Worm (Caenorhabditis elegans) whole organism, young adult: ENCODE measurements around the gene srw-77.
A peak's percentile ranks its signal among the peaks of the same experiment; 100 is the strongest.

ENCODE experiments used
- B0019.2 ChIP-seq: fragments of 200-800 bp; sonication (Bioruptor generic); conservative IDR thresholded peaks from 2 replicates; pipeline ENCODE4 v1.3.6; 2022; ENCODE audit warnings: missing genetic modification reagents, missing genetic modification characterization, missing compliant biosample characterization
- B0035.1 ChIP-seq: sonication (generic microtip); optimal IDR thresholded peaks from 2 replicates; lab custom pipeline; 2016; ENCODE audit warnings: missing genetic modification characterization, mild to moderate bottlenecking, missing compliant biosample characterization, missing genotype, missing genetic modification reagents
- B0336.3 ChIP-seq: fragments of 200-800 bp; sonication (Bioruptor generic); IDR thresholded peaks from 2 replicates; pipeline ENCODE4 v1.3.6; 2022; ENCODE audit warnings: missing genetic modification characterization, missing compliant biosample characterization
- C06A6.2 ChIP-seq: fragments of 200-800 bp; sonication (Bioruptor generic); conservative IDR thresholded peaks from 2 replicates; pipeline ENCODE4 v1.3.6; 2022; ENCODE audit warnings: missing genetic modification characterization, missing compliant biosample characterization
- F23B12.7 ChIP-seq: sonication (generic microtip); optimal IDR thresholded peaks from 2 replicates; lab custom pipeline; 2017; ENCODE audit warnings: missing genetic modification characterization, mild to moderate bottlenecking, missing compliant biosample characterization, antibody characterized with exemption, moderate library complexity; ENCODE audit not compliant: insufficient read depth
- F33H1.4 ChIP-seq: fragments of 200-800 bp; sonication (Bioruptor generic); IDR thresholded peaks from 2 replicates; pipeline ENCODE4 v1.3.6; 2022; ENCODE audit warnings: missing genetic modification reagents, missing genetic modification characterization, missing compliant biosample characterization
- F37B4.10 ChIP-seq: fragments of 200-800 bp; sonication (Bioruptor generic); IDR thresholded peaks from 2 replicates; pipeline ENCODE4 v1.3.6; 2022; ENCODE audit warnings: missing genetic modification characterization, missing compliant biosample characterization
- F52B5.7 ChIP-seq: sonication (generic microtip); optimal IDR thresholded peaks from 2 replicates; lab custom pipeline; 2016; ENCODE audit warnings: mild to moderate bottlenecking, missing genetic modification characterization, missing compliant biosample characterization
- F57C9.4 ChIP-seq: sonication (generic microtip); optimal IDR thresholded peaks from 2 replicates; lab custom pipeline; 2017; ENCODE audit warnings: mild to moderate bottlenecking, missing genetic modification characterization, missing compliant biosample characterization
- T26A5.8 ChIP-seq: sonication (generic microtip); optimal IDR thresholded peaks from 2 replicates; lab custom pipeline; 2016; ENCODE audit warnings: missing genetic modification characterization, missing compliant biosample characterization
- Y53F4B.3 ChIP-seq: fragments of 200-800 bp; sonication (Bioruptor generic); IDR thresholded peaks from 2 replicates; pipeline ENCODE4 v1.3.6; 2022; ENCODE audit warnings: missing genetic modification reagents, missing genetic modification characterization, missing compliant biosample characterization
- Y56A3A.18 ChIP-seq: fragments of 200-800 bp; sonication (Bioruptor generic); IDR thresholded peaks from 2 replicates; pipeline ENCODE4 v1.3.6; 2022; ENCODE audit warnings: missing genetic modification reagents, missing genetic modification characterization, missing compliant biosample characterization
- atf-7 ChIP-seq: sonication (generic microtip); optimal IDR thresholded peaks from 2 replicates; lab custom pipeline; 2017; ENCODE audit warnings: mild to moderate bottlenecking, missing genetic modification characterization, missing compliant biosample characterization
- attf-5 ChIP-seq: fragments of 200-800 bp; sonication (Bioruptor generic); optimal IDR thresholded peaks from 2 replicates; lab custom pipeline; 2018; ENCODE audit warnings: mild to moderate bottlenecking, missing genetic modification characterization, missing compliant biosample characterization
- ccch-3 ChIP-seq: fragments of 200-800 bp; sonication (Bioruptor generic); optimal IDR thresholded peaks from 2 replicates; lab custom pipeline; 2018; ENCODE audit warnings: mild to moderate bottlenecking, missing genetic modification characterization, missing compliant biosample characterization
- cebp-2 ChIP-seq: fragments of 200-800 bp; sonication (Bioruptor generic); IDR thresholded peaks from 2 replicates; pipeline ENCODE4 v1.3.6; 2022; ENCODE audit warnings: missing genetic modification characterization, missing compliant biosample characterization
- ceh-27 ChIP-seq: fragments of 200-800 bp; sonication (Bioruptor generic); optimal IDR thresholded peaks from 2 replicates; lab custom pipeline; 2018; ENCODE audit warnings: mild to moderate bottlenecking, missing genetic modification characterization, moderate library complexity, missing compliant biosample characterization
- ceh-79 ChIP-seq: sonication (generic microtip); optimal IDR thresholded peaks from 2 replicates; lab custom pipeline; 2017; ENCODE audit warnings: mild to moderate bottlenecking, missing genetic modification characterization, missing compliant biosample characterization
- egl-18 ChIP-seq: fragments of 200-800 bp; sonication (Bioruptor generic); IDR thresholded peaks from 2 replicates; pipeline ENCODE4 v1.3.6; 2022; ENCODE audit warnings: missing genetic modification reagents, missing genetic modification characterization, missing compliant biosample characterization
- egrh-3 ChIP-seq: fragments of 200-800 bp; sonication (Bioruptor generic); IDR thresholded peaks from 2 replicates; pipeline ENCODE4 v1.3.6; 2022; ENCODE audit warnings: missing genetic modification reagents, missing genetic modification characterization, missing compliant biosample characterization
- ets-4 ChIP-seq: fragments of 200-800 bp; sonication (Bioruptor generic); optimal IDR thresholded peaks from 2 replicates; lab custom pipeline; 2018; ENCODE audit warnings: mild to moderate bottlenecking, missing genetic modification characterization, missing compliant biosample characterization
- fkh-3 ChIP-seq: sonication (generic microtip); optimal IDR thresholded peaks from 2 replicates; lab custom pipeline; 2016; ENCODE audit warnings: mild to moderate bottlenecking, missing genetic modification characterization, missing compliant biosample characterization
- gei-17 ChIP-seq: fragments of 200-800 bp; sonication (Bioruptor generic); optimal IDR thresholded peaks from 2 replicates; lab custom pipeline; 2018; ENCODE audit warnings: mild to moderate bottlenecking, missing genetic modification characterization, missing compliant biosample characterization
- hmg-1.2 ChIP-seq: fragments of 200-800 bp; sonication (Bioruptor generic); IDR thresholded peaks from 2 replicates; pipeline ENCODE4 v1.3.6; 2022; ENCODE audit warnings: missing genetic modification reagents, missing genetic modification characterization, missing compliant biosample characterization
- hsf-1 ChIP-seq: fragments of 200-800 bp; sonication (Bioruptor generic); IDR thresholded peaks from 2 replicates; pipeline ENCODE4 v1.3.6; 2022; ENCODE audit warnings: missing genetic modification reagents, missing genetic modification characterization, missing compliant biosample characterization
- lin-35 ChIP-seq, 3 experiments: fragments of 150-350 bp in 2 of 3; sonication (generic microtip) in 1 of 3; optimal IDR thresholded peaks; 2 replicates each; lab custom pipeline; 2014 to 2018; ENCODE audit warnings: missing biosample characterization in 3 of 3, missing genetic modification characterization in 3 of 3, missing genetic modification reagents in 3 of 3
- lin-40 ChIP-seq: sonication (generic microtip); optimal IDR thresholded peaks from 2 replicates; lab custom pipeline; 2016; ENCODE audit warnings: missing genetic modification characterization, mild to moderate bottlenecking, missing compliant biosample characterization, missing genotype, missing genetic modification reagents
- mcd-1 ChIP-seq: fragments of 200-800 bp; sonication (Bioruptor generic); IDR thresholded peaks from 2 replicates; pipeline ENCODE4 v1.3.6; 2022; ENCODE audit warnings: missing genetic modification reagents, missing genetic modification characterization, missing compliant biosample characterization
- mel-28 ChIP-seq: sonication (generic microtip); optimal IDR thresholded peaks from 2 replicates; lab custom pipeline; 2016; ENCODE audit warnings: borderline replicate concordance, mild to moderate bottlenecking, missing genetic modification characterization, missing compliant biosample characterization
- nfya-1 ChIP-seq: sonication (generic microtip); optimal IDR thresholded peaks from 2 replicates; lab custom pipeline; 2017; ENCODE audit warnings: antibody characterized with exemption, missing compliant biosample characterization, missing genetic modification characterization, borderline replicate concordance; ENCODE audit not compliant: insufficient read depth
- nfyb-1 ChIP-seq: fragments of 200-800 bp; sonication (Bioruptor generic); IDR thresholded peaks from 2 replicates; pipeline ENCODE4 v1.3.6; 2022; ENCODE audit warnings: missing genetic modification reagents, missing genetic modification characterization, missing compliant biosample characterization
- nhr-120 ChIP-seq: fragments of 200-800 bp; sonication (Bioruptor generic); IDR thresholded peaks from 2 replicates; pipeline ENCODE4 v1.3.6; 2022; ENCODE audit warnings: missing genetic modification characterization, missing compliant biosample characterization
- nhr-27 ChIP-seq: fragments of 200-800 bp; sonication (Bioruptor generic); optimal IDR thresholded peaks from 2 replicates; lab custom pipeline; 2018; ENCODE audit warnings: mild to moderate bottlenecking, missing genetic modification characterization, moderate library complexity, missing compliant biosample characterization
- pbrm-1 ChIP-seq: fragments of 200-800 bp; sonication (Bioruptor generic); IDR thresholded peaks from 2 replicates; pipeline ENCODE4 v1.3.6; 2022; ENCODE audit warnings: missing genetic modification reagents, missing genetic modification characterization, missing compliant biosample characterization
- pha-4 ChIP-seq: fragments of 150-350 bp; sonication (generic microtip); optimal IDR thresholded peaks from 2 replicates; lab custom pipeline; 2014; ENCODE audit warnings: missing biosample characterization, missing genetic modification reagents, missing genetic modification characterization
- sdz-38 ChIP-seq: sonication (generic microtip); optimal IDR thresholded peaks from 2 replicates; lab custom pipeline; 2016; ENCODE audit warnings: missing genotype, missing genetic modification characterization, missing compliant biosample characterization
- snpc-3.4 ChIP-seq: sonication (generic microtip); optimal IDR thresholded peaks from 2 replicates; lab custom pipeline; 2017; ENCODE audit warnings: missing genetic modification characterization, mild to moderate bottlenecking, missing compliant biosample characterization, antibody characterized with exemption, moderate library complexity, missing genotype, missing genetic modification reagents
- sptf-2 ChIP-seq: fragments of 200-800 bp; sonication (Bioruptor generic); optimal IDR thresholded peaks from 2 replicates; lab custom pipeline; 2018; ENCODE audit warnings: mild to moderate bottlenecking, missing genetic modification characterization, missing compliant biosample characterization
- tlf-1 ChIP-seq: fragments of 200-800 bp; sonication (Bioruptor generic); optimal IDR thresholded peaks from 2 replicates; lab custom pipeline; 2018; ENCODE audit warnings: mild to moderate bottlenecking, missing genetic modification characterization, missing compliant biosample characterization
- zfh-2 ChIP-seq: fragments of 200-800 bp; sonication (Bioruptor generic); conservative IDR thresholded peaks from 2 replicates; pipeline ENCODE4 v1.3.6; 2022; ENCODE audit warnings: missing genetic modification reagents, missing genetic modification characterization, missing compliant biosample characterization
- zim-3 ChIP-seq: sonication (generic microtip); optimal IDR thresholded peaks from 2 replicates; lab custom pipeline; 2017; ENCODE audit warnings: mild to moderate bottlenecking, missing genetic modification characterization, moderate library complexity, missing compliant biosample characterization
- ztf-18 ChIP-seq: sonication (generic microtip); optimal IDR thresholded peaks from 2 replicates; lab custom pipeline; 2016; ENCODE audit warnings: missing genotype, mild to moderate bottlenecking, missing genetic modification characterization, missing compliant biosample characterization
- ztf-22 ChIP-seq: fragments of 200-800 bp; sonication (Bioruptor generic); optimal IDR thresholded peaks from 2 replicates; lab custom pipeline; 2018; ENCODE audit warnings: mild to moderate bottlenecking, missing genetic modification characterization, moderate library complexity, missing compliant biosample characterization
- ztf-25 ChIP-seq: fragments of 200-800 bp; sonication (Bioruptor generic); IDR thresholded peaks from 2 replicates; pipeline ENCODE4 v1.3.6; 2022; ENCODE audit warnings: missing genetic modification reagents, missing genetic modification characterization, missing compliant biosample characterization
- ztf-6 ChIP-seq: fragments of 200-800 bp; sonication (Bioruptor generic); IDR thresholded peaks from 2 replicates; pipeline ENCODE4 v1.3.6; 2022; ENCODE audit warnings: missing genetic modification reagents, missing genetic modification characterization, missing compliant biosample characterization

Gene srw-77

DNA sequence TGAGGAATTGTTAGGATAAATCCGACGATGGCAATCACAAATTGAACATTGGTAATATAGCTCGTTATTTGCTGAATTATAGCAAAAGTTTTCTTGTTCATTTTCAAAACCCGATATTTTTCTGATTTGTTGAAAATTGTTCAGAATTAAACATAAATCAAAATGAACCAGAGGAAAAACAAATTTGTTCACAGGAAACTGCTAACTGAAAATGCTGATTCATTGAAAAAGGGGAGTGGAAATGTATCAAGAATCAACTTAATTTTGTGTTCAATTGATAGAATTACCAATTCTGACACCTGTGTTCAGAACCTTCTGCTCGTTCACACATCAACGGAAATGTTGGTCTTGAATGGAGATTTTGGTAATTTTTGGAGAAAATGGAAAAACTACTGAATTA lies at the start of gene srw-77:
Gene srw-77, minus strand, starts transcription at position 101 of the 400 bp plus-strand sequence.
- TF ChIP-seq cebp-2 (GFP tag; lab: Robert Waterston, UW) (no peak), ztf-6 (GFP tag; lab: Robert Waterston, UW) (no peak), atf-7 (tag; lab: Kevin White, UChicago) (no peak), pha-4 (tag; lab: Kevin White, UChicago) (no peak), zim-3 (no peak), hmg-1.2 (GFP tag; lab: Robert Waterston, UW) (no peak), mel-28 (tag; lab: Kevin White, UChicago) (no peak), nhr-27 (tag; lab: Kevin White, UChicago) (no peak), mcd-1 (GFP tag; lab: Robert Waterston, UW) (no peak), ztf-22 (GFP tag; lab: Kevin White, UChicago) (no peak), pbrm-1 (GFP tag; lab: Robert Waterston, UW) (no peak), F33H1.4 (GFP tag; lab: Robert Waterston, UW) (no peak), lin-40 (tag; lab: Kevin White, UChicago) (no peak), Y56A3A.18 (GFP tag; lab: Robert Waterston, UW) (no peak), B0336.3 (GFP tag; lab: Robert Waterston, UW) (no peak), ceh-27 (GFP tag; lab: Kevin White, UChicago) (no peak), F23B12.7 (tag; lab: Kevin White, UChicago) (no peak)

DNA sequence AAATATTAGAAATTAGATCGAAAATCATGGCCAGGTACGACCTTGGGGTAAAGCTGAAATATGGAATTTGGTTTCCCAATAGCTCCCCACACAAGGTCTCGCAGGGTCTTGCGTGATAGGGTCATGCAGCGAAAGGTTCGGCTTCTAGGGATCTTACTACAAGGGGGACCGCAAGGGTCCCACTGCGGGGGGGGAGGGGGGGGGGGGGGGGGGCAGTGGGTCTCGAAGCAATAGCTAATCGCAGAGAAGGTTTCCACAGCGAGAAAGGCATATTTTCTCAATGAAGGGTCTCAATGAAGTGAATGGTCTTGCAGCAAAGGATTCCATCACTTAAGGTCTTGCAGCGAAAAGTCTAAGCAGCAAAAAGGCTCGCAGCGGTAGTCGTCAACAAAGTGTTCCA lies 49.5 kb upstream of the srw-77 start:
- no peak for TF ChIP-seq ceh-79 (tag; lab: Kevin White, UChicago)
- peak; percentile 90; the same call in 1 of the 2 replicates for TF ChIP-seq egrh-3 (GFP tag; lab: Robert Waterston, UW)
- TF ChIP-seq ztf-6 (GFP tag; lab: Robert Waterston, UW), result no peak
- peak; percentile 92 for TF ChIP-seq zfh-2 (GFP tag; lab: Robert Waterston, UW)

DNA sequence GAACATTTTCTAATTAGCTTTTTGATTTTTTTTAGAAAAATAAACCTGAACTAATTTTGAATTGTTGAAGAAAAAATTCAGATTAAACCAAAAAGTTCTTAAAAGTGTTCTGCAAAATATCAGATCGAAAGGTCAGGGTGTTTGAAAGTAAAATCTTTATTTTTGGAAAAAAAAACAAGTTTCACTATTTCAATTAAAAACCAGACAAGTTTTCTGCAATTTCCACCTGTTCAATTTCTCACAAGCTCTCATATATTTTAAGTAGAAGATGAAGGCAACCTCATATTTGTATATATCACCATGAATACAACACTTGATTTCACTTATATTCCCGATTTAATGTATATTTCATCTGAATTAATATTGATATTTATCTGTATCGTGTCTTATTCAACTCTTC lies 43.8 kb upstream of the srw-77 start, which contains the start of gene srz-102:
Gene srz-102, plus strand, starts transcription at position 301 of the 400 bp plus-strand sequence.
- TF ChIP-seq nfyb-1 (GFP tag; lab: Robert Waterston, UW) (no peak), C06A6.2 (GFP tag; lab: Robert Waterston, UW) (no peak), hsf-1 (GFP tag; lab: Robert Waterston, UW) (no peak), attf-5 (GFP tag; lab: Kevin White, UChicago) (no peak), tlf-1 (GFP tag; lab: Kevin White, UChicago) (no peak), nhr-120 (GFP tag; lab: Robert Waterston, UW) (no peak), mel-28 (tag; lab: Kevin White, UChicago) (no peak), lin-35 (GFP tag; optimal IDR thresholded peaks at IDR 0.05; lab: Kevin White, UChicago) (no peak), Y56A3A.18 (GFP tag; lab: Robert Waterston, UW) (no peak), ztf-22 (GFP tag; lab: Kevin White, UChicago) (no peak), B0019.2 (no peak), Y53F4B.3 (GFP tag; lab: Robert Waterston, UW) (no peak), F57C9.4 (tag; lab: Kevin White, UChicago) (no peak), sdz-38 (tag; lab: Kevin White, UChicago) (no peak), F52B5.7 (tag; lab: Kevin White, UChicago) (no peak), gei-17 (GFP tag; lab: Kevin White, UChicago) (no peak)

- TF ChIP-seq fkh-3 (tag; lab: Kevin White, UChicago) (no peak), ccch-3 (GFP tag; lab: Kevin White, UChicago) (no peak), egl-18 (GFP tag; lab: Robert Waterston, UW) (no peak), nfya-1 (tag; lab: Kevin White, UChicago) (no peak), ztf-18 (no peak), T26A5.8 (no peak), sptf-2 (GFP tag; lab: Kevin White, UChicago) (no peak), cebp-2 (GFP tag; lab: Robert Waterston, UW) (no peak), ets-4 (no peak), F37B4.10 (no peak), snpc-3.4 (no peak), ztf-25 (GFP tag; lab: Robert Waterston, UW) (no peak), B0035.1 (no peak)
Observed at ce11 chrV:16685725-16686124, 42.3 kb upstream of the srw-77 start, which contains the start of gene srw-43. Gene srw-43 (plus strand): TSS chrV:16686025.
